Fruit fly (Drosophila melanogaster) S2 (cell line): ENCODE measurements around the gene Cp110.

Experiments used
- CG8478 ChIP-seq: fragments of >200 bp; optimal IDR thresholded peaks from 2 replicates; lab custom pipeline; 2018
- CTCF ChIP-seq, 2 experiments: fragments of >200 bp; optimal IDR thresholded peaks; 2 replicates each; lab custom pipeline; 2018

DNA sequence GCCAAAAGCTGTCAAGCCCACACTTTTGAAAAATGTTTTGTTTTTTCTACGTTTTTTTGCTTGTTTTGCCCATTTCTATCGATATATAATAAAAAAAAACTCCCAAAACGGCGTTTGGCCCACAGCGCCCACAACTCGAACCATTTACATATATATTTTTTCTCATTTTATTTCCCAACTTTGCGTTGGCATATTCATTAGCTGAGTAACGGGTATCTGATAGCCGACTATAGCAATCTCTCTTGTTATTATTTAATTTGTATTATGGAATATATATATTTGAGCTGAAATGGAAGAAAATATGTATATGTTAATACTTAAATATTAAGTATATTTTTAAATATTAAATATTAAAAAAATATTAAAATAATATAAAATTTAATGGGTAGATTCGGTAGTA, 4.6 kb downstream of the Cp110 start:
- no peak for TF ChIP-seq CG8478 (lab: Kevin White, UChicago)
- TF ChIP-seq CTCF (optimal IDR thresholded peaks at IDR 0.05; lab: Kevin White, UChicago): no peak
